Worm (Caenorhabditis elegans) whole organism, L1 larva: ENCODE data around the gene ife-3.

Experiments
- aly-2 ChIP-seq: fragments of 150-350 bp; optimal IDR thresholded peaks from 2 replicates; lab custom pipeline; 2014; ENCODE audit warnings: missing biosample characterization, missing genetic modification characterization
- ama-1 ChIP-seq: fragments of 150-350 bp; optimal IDR thresholded peaks from 2 replicates; lab custom pipeline; 2014
- lsy-2 ChIP-seq, 2 experiments: fragments of 150-350 bp; optimal IDR thresholded peaks; 2 replicates each; lab custom pipeline; 2014; ENCODE audit warnings: missing biosample characterization in 2 of 2, missing genetic modification characterization in 2 of 2
- mdl-1 ChIP-seq, 2 experiments: fragments of 150-350 bp; optimal IDR thresholded peaks; 2 replicates each; lab custom pipeline; 2014 to 2017; ENCODE audit warnings: missing biosample characterization in 2 of 2, missing genetic modification characterization in 2 of 2, inconsistent platforms in 1 of 2
- nhr-11 ChIP-seq: fragments of 150-350 bp; optimal IDR thresholded peaks from 2 replicates; lab custom pipeline; 2014; ENCODE audit warnings: missing biosample characterization, missing genetic modification characterization
- nhr-28 ChIP-seq: fragments of 150-350 bp; optimal IDR thresholded peaks from 2 replicates; lab custom pipeline; 2014; ENCODE audit warnings: missing biosample characterization, missing genetic modification characterization
- snpc-4 ChIP-seq: fragments of 150-350 bp; optimal IDR thresholded peaks from 2 replicates; lab custom pipeline; 2014; ENCODE audit warnings: missing biosample characterization, missing genetic modification characterization

- TF ChIP-seq aly-2 (tag; lab: Kevin White, UChicago) (no peak), nhr-28 (no peak), lsy-2 (tag; optimal IDR thresholded peaks at IDR 0.05; lab: Kevin White, UChicago) (no peak), nhr-11 (tag; lab: Kevin White, UChicago) (no peak), ama-1 (lab: Kevin White, UChicago) (no peak), snpc-4 (tag; lab: Kevin White, UChicago) (no peak), mdl-1 (tag; optimal IDR thresholded peaks at IDR 0.05; lab: Kevin White, UChicago) (no peak)
Measured at ce11 chrV:21848-22247, 14.2 kb upstream of the ife-3 start.
